Worm (Caenorhabditis elegans) whole organism, L2 larva: Measurements from ENCODE around the gene ltd-1.

ENCODE experiments used
- alr-1 ChIP-seq: fragments of 150-350 bp; optimal IDR thresholded peaks from 2 replicates; lab custom pipeline; 2014; ENCODE audit warnings: missing biosample characterization, missing genetic modification characterization
- ama-1 ChIP-seq: fragments of 150-350 bp; optimal IDR thresholded peaks from 2 replicates; lab custom pipeline; 2018; ENCODE audit warnings: inconsistent platforms
- blmp-1 ChIP-seq: sonication (generic microtip); optimal IDR thresholded peaks from 2 replicates; lab custom pipeline; 2017; ENCODE audit warnings: missing genetic modification characterization, mild to moderate bottlenecking, missing compliant biosample characterization, antibody characterized with exemption, moderate library complexity; ENCODE audit not compliant: insufficient read depth
- gmeb-1 ChIP-seq: fragments of 150-350 bp; optimal IDR thresholded peaks from 2 replicates; lab custom pipeline; 2014; ENCODE audit warnings: missing biosample characterization, missing genetic modification characterization
- lin-39 ChIP-seq: fragments of 150-350 bp; optimal IDR thresholded peaks from 2 replicates; lab custom pipeline; 2014; ENCODE audit warnings: missing biosample characterization, missing genetic modification reagents, missing genetic modification characterization
- mab-5 ChIP-seq: fragments of 150-350 bp; optimal IDR thresholded peaks from 2 replicates; lab custom pipeline; 2014; ENCODE audit warnings: missing biosample characterization, missing genetic modification characterization
- nhr-11 ChIP-seq: fragments of 150-350 bp; optimal IDR thresholded peaks from 2 replicates; lab custom pipeline; 2014; ENCODE audit warnings: missing biosample characterization, missing genetic modification characterization
- nhr-12 ChIP-seq: fragments of 150-350 bp; optimal IDR thresholded peaks from 2 replicates; lab custom pipeline; 2014; ENCODE audit warnings: missing biosample characterization, missing genetic modification characterization
- snpc-4 ChIP-seq: fragments of 150-350 bp; optimal IDR thresholded peaks from 2 replicates; lab custom pipeline; 2014; ENCODE audit warnings: missing biosample characterization, missing genetic modification characterization
- unc-39 ChIP-seq: fragments of 150-350 bp; optimal IDR thresholded peaks from 2 replicates; lab custom pipeline; 2014; ENCODE audit warnings: missing biosample characterization, missing genetic modification characterization
- ztf-4 ChIP-seq: fragments of 150-350 bp; optimal IDR thresholded peaks from 2 replicates; lab custom pipeline; 2014; ENCODE audit warnings: missing biosample characterization, missing genetic modification characterization

ce11 chrII:8092537-8092936 is at the start of gene ltd-1:
- no peak for TF ChIP-seq unc-39 (tag; lab: Kevin White, UChicago)
- no peak for TF ChIP-seq mab-5 (tag; lab: Kevin White, UChicago)
- TF ChIP-seq blmp-1 (tag; lab: Kevin White, UChicago): no peak
- TF ChIP-seq nhr-12 (tag; lab: Kevin White, UChicago): no peak
- no peak for TF ChIP-seq nhr-11
- TF ChIP-seq gmeb-1 (tag; lab: Kevin White, UChicago): no peak
- no peak for TF ChIP-seq ztf-4 (tag; lab: Kevin White, UChicago)
- no peak for TF ChIP-seq alr-1 (tag; lab: Kevin White, UChicago)
- no peak for TF ChIP-seq snpc-4 (tag; lab: Kevin White, UChicago)
- TF ChIP-seq ama-1: no peak
- no peak for TF ChIP-seq lin-39 (tag; lab: Kevin White, UChicago)
